Worm (Caenorhabditis elegans): Measurements from ENCODE around the gene tag-234.

DNA sequence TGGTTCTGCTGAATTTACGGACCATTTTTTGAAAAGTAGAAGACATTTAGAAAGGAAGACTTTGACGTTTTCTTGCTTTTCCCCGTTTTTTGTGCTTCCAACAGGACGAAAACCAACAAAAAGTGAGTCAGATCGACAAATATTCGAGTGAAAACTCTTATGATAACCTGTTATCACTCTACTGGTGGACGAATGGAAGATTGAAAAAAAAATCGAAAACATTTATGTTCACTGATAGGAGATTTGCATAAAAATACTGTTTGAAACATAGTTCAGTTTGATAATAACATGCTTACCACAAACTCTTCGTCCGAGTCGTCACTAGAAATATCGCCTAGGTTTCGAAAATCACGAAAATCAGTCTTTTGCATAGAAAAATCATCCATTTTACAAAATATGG is 8.4 kb downstream of the tag-234 start:
- TF ChIP-seq ref-1 (GFP tag; conservative IDR thresholded peaks at IDR 0.05) = no peak
- TF ChIP-seq T22C8.4 (GFP tag; IDR thresholded peaks at IDR 0.05) = no peak
- no peak for TF ChIP-seq med-1 (GFP tag; optimal IDR thresholded peaks at IDR 0.05; ENCODE audit: insufficient read depth)
